Comparison of ENCODE assay signal across 4 fruit fly cellular contexts in the genomic region with DNA sequence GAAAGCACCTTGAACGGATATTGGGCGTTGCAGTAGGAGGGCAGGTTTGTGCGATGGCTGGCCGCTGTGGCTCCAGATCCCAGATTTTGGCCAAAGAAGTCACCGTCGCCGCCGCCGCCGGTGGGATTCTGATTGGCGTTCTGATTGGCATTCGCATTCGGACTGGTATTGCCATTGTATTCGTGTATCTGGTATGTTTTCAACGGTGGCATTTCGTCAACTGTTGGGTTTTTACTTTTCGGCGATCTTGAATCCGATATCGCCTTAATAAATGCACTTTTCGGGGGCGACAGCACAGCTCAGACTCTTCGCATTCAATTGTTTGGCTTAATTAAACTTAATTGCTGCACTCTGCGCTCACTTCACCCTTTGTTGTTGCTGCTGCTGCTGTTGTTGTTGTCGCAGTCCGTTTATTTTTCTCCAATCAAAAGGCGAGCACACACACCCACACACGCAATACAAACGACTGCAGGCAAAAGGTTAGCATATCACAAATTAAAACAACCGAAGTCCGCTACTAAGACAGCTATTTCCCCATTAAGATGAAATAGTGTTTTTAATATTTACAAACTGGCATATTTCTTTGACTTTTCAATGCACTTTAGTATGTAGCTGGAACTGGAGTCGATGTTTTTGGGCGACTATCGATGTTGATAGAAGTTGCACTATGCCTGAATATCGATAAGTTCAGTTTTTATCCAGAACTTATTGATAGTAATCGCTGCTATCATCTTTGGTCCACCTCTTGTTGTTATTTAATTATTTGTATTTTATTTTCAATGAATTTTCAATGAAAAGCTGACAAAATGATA.
TF ChIP-seq lines count a peak whose summit lies in the region.

Gene CG9426 (minus strand): TSS at position 643 of the 812 bp plus-strand sequence.
Gene mRF1 (plus strand): TSS at position 699 of the 812 bp plus-strand sequence.

TF ChIP-seq in whole organism, adult, 20 proteins besides CTCF, POLR2A, EP300 and RAD21 (continued from another document):
- TF ChIP-seq CG14711 (tag; optimal IDR thresholded peaks at IDR 0.05; lab: Kevin White, UChicago) (peak; percentile 56), pad (GFP tag; optimal IDR thresholded peaks at IDR 0.05; lab: Kevin White, UChicago) (peak; percentile 24), Mnt (GFP tag; optimal IDR thresholded peaks at IDR 0.05; lab: Kevin White, UChicago) (peak; percentile 54), CG33017 (tag; optimal IDR thresholded peaks at IDR 0.05; lab: Kevin White, UChicago) (peak; percentile 28)

TF ChIP-seq in whole organism, embryonic, 481 proteins besides CTCF, POLR2A, EP300 and RAD21 (continued from another document and continues in another):
- TF ChIP-seq pan (optimal IDR thresholded peaks at IDR 0.05; lab: Kevin White, UChicago), result no peak
- TF ChIP-seq pan (GFP tag; optimal IDR thresholded peaks at IDR 0.05 in 1 of 2, IDR thresholded peaks at IDR 0.05 in 1 of 2), result no peak
- peak; percentile 63 for TF ChIP-seq vvl (GFP tag; IDR thresholded peaks at IDR 0.05; lab: Robert Waterston, UW)
- TF ChIP-seq H15 (GFP tag; IDR thresholded peaks at IDR 0.05; lab: Robert Waterston, UW), result no peak
- TF ChIP-seq CG6175 (GFP tag; IDR thresholded peaks at IDR 0.05; lab: Robert Waterston, UW), result no peak
- TF ChIP-seq tup (GFP tag; optimal IDR thresholded peaks at IDR 0.05; lab: Kevin White, UChicago), result no peak
- TF ChIP-seq MBD-R2 (GFP tag; IDR thresholded peaks at IDR 0.05; lab: Robert Waterston, UW), result peak; percentile 83
- no peak for TF ChIP-seq CG9437 (GFP tag; optimal IDR thresholded peaks at IDR 0.05; lab: Kevin White, UChicago)
- TF ChIP-seq CG10431 (GFP tag; optimal IDR thresholded peaks at IDR 0.05; lab: Kevin White, UChicago), result no peak
- TF ChIP-seq CG3838 (GFP tag; optimal IDR thresholded peaks at IDR 0.05; lab: Kevin White, UChicago), result no peak
- TF ChIP-seq CG34422 (GFP tag; IDR thresholded peaks at IDR 0.05; lab: Robert Waterston, UW), result peak; percentile 65; the same call in 1 of the 3 replicates
- TF ChIP-seq stc (GFP tag; IDR thresholded peaks at IDR 0.05; lab: Robert Waterston, UW), result no peak
- no peak for TF ChIP-seq mirr (GFP tag; optimal IDR thresholded peaks at IDR 0.05; lab: Kevin White, UChicago)
- TF ChIP-seq bbx (GFP tag; IDR thresholded peaks at IDR 0.05; lab: Robert Waterston, UW; ENCODE audit: partially characterized antibody), result peak; percentile 97
- TF ChIP-seq NC2β (GFP tag; optimal IDR thresholded peaks at IDR 0.05; lab: Kevin White, UChicago), result peak; percentile 1
- no peak for TF ChIP-seq oc (tag; optimal IDR thresholded peaks at IDR 0.05; lab: Kevin White, UChicago)
- TF ChIP-seq Hr78 (GFP tag; optimal IDR thresholded peaks at IDR 0.05; lab: Kevin White, UChicago), result no peak
- TF ChIP-seq Fer3 (tag; optimal IDR thresholded peaks at IDR 0.05; lab: Kevin White, UChicago), result no peak
- TF ChIP-seq dm (GFP tag; optimal IDR thresholded peaks at IDR 0.05; lab: Kevin White, UChicago), result peak; percentile 24
- no peak for TF ChIP-seq eyg (GFP tag; optimal IDR thresholded peaks at IDR 0.05; lab: Kevin White, UChicago)
- no peak for TF ChIP-seq CG11247 (GFP tag; IDR thresholded peaks at IDR 0.05; lab: Robert Waterston, UW)
- TF ChIP-seq tin (GFP tag; optimal IDR thresholded peaks at IDR 0.05; lab: Kevin White, UChicago), result no peak
- TF ChIP-seq CG7963 (GFP tag; IDR thresholded peaks at IDR 0.05; lab: Robert Waterston, UW; ENCODE audit: partially characterized antibody), result peak; percentile 96
- no peak for TF ChIP-seq so (GFP tag; IDR thresholded peaks at IDR 0.05; lab: Robert Waterston, UW)
- peak; percentile 97 for TF ChIP-seq Scr (GFP tag; IDR thresholded peaks at IDR 0.05; lab: Robert Waterston, UW; ENCODE audit: partially characterized antibody)
- peak; percentile 91 for TF ChIP-seq Med (GFP tag; lab: Kevin White, UChicago)
- no peak for TF ChIP-seq psq (GFP tag; optimal IDR thresholded peaks at IDR 0.05; lab: Kevin White, UChicago)
- TF ChIP-seq HLH4C (GFP tag; IDR thresholded peaks at IDR 0.05; lab: Robert Waterston, UW; ENCODE audit: partially characterized antibody), result peak; percentile 97
- TF ChIP-seq tna (GFP tag; IDR thresholded peaks at IDR 0.05; lab: Robert Waterston, UW; ENCODE audit: partially characterized antibody), result peak; percentile 96
- no peak for TF ChIP-seq Dip2 (GFP tag; IDR thresholded peaks at IDR 0.05; lab: Robert Waterston, UW)
- TF ChIP-seq CG12236 (GFP tag; optimal IDR thresholded peaks at IDR 0.05; lab: Kevin White, UChicago), result no peak
- TF ChIP-seq trh (GFP tag; optimal IDR thresholded peaks at IDR 0.05; lab: Kevin White, UChicago), result no peak
- TF ChIP-seq CG30403 (GFP tag; optimal IDR thresholded peaks at IDR 0.05; lab: Kevin White, UChicago), result peak; percentile 12
- peak; percentile 13 for TF ChIP-seq CG33213 (GFP tag; optimal IDR thresholded peaks at IDR 0.05; lab: Kevin White, UChicago)
- TF ChIP-seq CG8924 (tag; optimal IDR thresholded peaks at IDR 0.05; lab: Kevin White, UChicago), result peak; percentile 62
- TF ChIP-seq fd102C (GFP tag; optimal IDR thresholded peaks at IDR 0.05; lab: Kevin White, UChicago), result no peak
- TF ChIP-seq CG18011 (GFP tag; optimal IDR thresholded peaks at IDR 0.05; lab: Kevin White, UChicago), result peak; percentile 13
- no peak for TF ChIP-seq CG17328 (GFP tag; IDR thresholded peaks at IDR 0.05; lab: Robert Waterston, UW)
- TF ChIP-seq exex (tag; optimal IDR thresholded peaks at IDR 0.05; lab: Kevin White, UChicago), result no peak
- TF ChIP-seq az2 (GFP tag; optimal IDR thresholded peaks at IDR 0.05; lab: Kevin White, UChicago), result no peak

TF ChIP-seq in whole organism, prepupa, 60 proteins besides CTCF, POLR2A, EP300 and RAD21 (continued from another document):
- TF ChIP-seq Sox15 (GFP tag; optimal IDR thresholded peaks at IDR 0.05; lab: Kevin White, UChicago) (no peak), CG6276 (GFP tag; optimal IDR thresholded peaks at IDR 0.05; lab: Kevin White, UChicago) (no peak), lz (GFP tag; optimal IDR thresholded peaks at IDR 0.05; lab: Kevin White, UChicago) (peak; percentile 6), Hr38 (GFP tag; optimal IDR thresholded peaks at IDR 0.05; lab: Kevin White, UChicago) (no peak), CG32006 (GFP tag; optimal IDR thresholded peaks at IDR 0.05; lab: Kevin White, UChicago) (no peak), CG10669 (GFP tag; optimal IDR thresholded peaks at IDR 0.05; lab: Kevin White, UChicago) (no peak), esn (GFP tag; optimal IDR thresholded peaks at IDR 0.05; lab: Kevin White, UChicago) (peak; percentile 47), Blimp-1 (GFP tag; optimal IDR thresholded peaks at IDR 0.05; lab: Kevin White, UChicago) (no peak), topi (GFP tag; optimal IDR thresholded peaks at IDR 0.05; lab: Kevin White, UChicago) (peak; percentile 46), acj6 (GFP tag; optimal IDR thresholded peaks at IDR 0.05; lab: Kevin White, UChicago) (no peak), Eip75B (GFP tag; optimal IDR thresholded peaks at IDR 0.05; lab: Kevin White, UChicago) (no peak), CG6808 (GFP tag; optimal IDR thresholded peaks at IDR 0.05; lab: Kevin White, UChicago) (no peak), CG16779 (tag; optimal IDR thresholded peaks at IDR 0.05; lab: Kevin White, UChicago) (no peak), Gug (GFP tag; IDR thresholded peaks at IDR 0.05; lab: Robert Waterston, UW) (no peak), fkh (GFP tag; optimal IDR thresholded peaks at IDR 0.05; lab: Kevin White, UChicago) (peak; percentile 85)

TF ChIP-seq in whole organism, wandering third instar larva, 38 proteins besides CTCF, POLR2A, EP300 and RAD21 (continued from another document):
- TF ChIP-seq brk (GFP tag; optimal IDR thresholded peaks at IDR 0.05; lab: Kevin White, UChicago) (no peak), Hr83 (GFP tag; optimal IDR thresholded peaks at IDR 0.05; lab: Kevin White, UChicago; ENCODE audit: poor library complexity, severe bottlenecking) (peak; percentile 74), Vsx2 (GFP tag; optimal IDR thresholded peaks at IDR 0.05; lab: Kevin White, UChicago; ENCODE audit: partially characterized antibody) (no peak), psq (GFP tag; optimal IDR thresholded peaks at IDR 0.05; lab: Kevin White, UChicago) (peak; percentile 15), Sp1 (GFP tag; optimal IDR thresholded peaks at IDR 0.05; lab: Kevin White, UChicago) (no peak), h (GFP tag; optimal IDR thresholded peaks at IDR 0.05; lab: Kevin White, UChicago) (peak; percentile 55)
